Worm (Caenorhabditis elegans): ENCODE results near the gene srm-3.

Gene srm-3

ce11 chrIV:9659999-9660398, 11.2 kb downstream of the srm-3 start:
- TF ChIP-seq tra-4 (tag; optimal IDR thresholded peaks at IDR 0.05) (no peak), F13C5.2 (tag; optimal IDR thresholded peaks at IDR 0.05) (no peak), aly-1 (tag; optimal IDR thresholded peaks at IDR 0.05) (no peak)

DNA sequence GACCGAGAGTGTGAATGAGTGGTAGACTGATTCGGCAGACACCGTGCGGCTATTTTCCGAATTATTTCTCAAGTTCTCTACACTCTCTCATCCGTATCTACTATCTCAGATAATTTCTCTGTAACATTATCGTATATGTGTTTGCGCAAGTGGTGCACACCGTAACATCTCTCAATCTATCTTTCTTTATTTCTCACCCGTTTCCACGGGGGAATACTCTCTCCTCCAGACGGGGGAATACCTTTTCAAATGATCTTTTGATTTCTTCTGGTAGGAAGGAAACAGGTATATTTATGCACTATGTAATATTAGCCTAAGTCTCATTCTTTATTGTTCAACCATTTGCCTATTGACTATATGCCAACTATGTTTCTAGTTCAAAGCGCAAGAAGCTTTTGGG, 18.3 kb downstream of the srm-3 start:
- TF ChIP-seq tbx-11 (GFP tag; IDR thresholded peaks at IDR 0.05), result no peak
- no peak for TF ChIP-seq scrt-1 (GFP tag; IDR thresholded peaks at IDR 0.05)
- no peak for TF ChIP-seq tra-4 (tag; optimal IDR thresholded peaks at IDR 0.05)
- TF ChIP-seq hnd-1 (tag; optimal IDR thresholded peaks at IDR 0.05), result no peak
- no peak for TF ChIP-seq F13C5.2 (tag; optimal IDR thresholded peaks at IDR 0.05)
- TF ChIP-seq hmbx-1 (tag; optimal IDR thresholded peaks at IDR 0.05), result no peak
- TF ChIP-seq aly-1 (tag; optimal IDR thresholded peaks at IDR 0.05), result no peak
- TF ChIP-seq ceh-13 (GFP tag; optimal IDR thresholded peaks at IDR 0.05), result no peak
- no peak for TF ChIP-seq sea-1 (GFP tag; conservative IDR thresholded peaks at IDR 0.05)
- no peak for TF ChIP-seq ets-7 (tag; optimal IDR thresholded peaks at IDR 0.05)
- no peak for TF ChIP-seq ceh-36 (tag; optimal IDR thresholded peaks at IDR 0.05)
- TF ChIP-seq flt-1 (GFP tag; IDR thresholded peaks at IDR 0.05), result no peak
- no peak for TF ChIP-seq tbx-37 (GFP tag; conservative IDR thresholded peaks at IDR 0.05)
- no peak for TF ChIP-seq pes-1 (GFP tag; IDR thresholded peaks at IDR 0.05)
- TF ChIP-seq ama-1 (optimal IDR thresholded peaks at IDR 0.05), result no peak
- TF ChIP-seq B0310.2 (tag; optimal IDR thresholded peaks at IDR 0.05), result no peak
- TF ChIP-seq hmg-4 (GFP tag; optimal IDR thresholded peaks at IDR 0.05), result no peak

DNA sequence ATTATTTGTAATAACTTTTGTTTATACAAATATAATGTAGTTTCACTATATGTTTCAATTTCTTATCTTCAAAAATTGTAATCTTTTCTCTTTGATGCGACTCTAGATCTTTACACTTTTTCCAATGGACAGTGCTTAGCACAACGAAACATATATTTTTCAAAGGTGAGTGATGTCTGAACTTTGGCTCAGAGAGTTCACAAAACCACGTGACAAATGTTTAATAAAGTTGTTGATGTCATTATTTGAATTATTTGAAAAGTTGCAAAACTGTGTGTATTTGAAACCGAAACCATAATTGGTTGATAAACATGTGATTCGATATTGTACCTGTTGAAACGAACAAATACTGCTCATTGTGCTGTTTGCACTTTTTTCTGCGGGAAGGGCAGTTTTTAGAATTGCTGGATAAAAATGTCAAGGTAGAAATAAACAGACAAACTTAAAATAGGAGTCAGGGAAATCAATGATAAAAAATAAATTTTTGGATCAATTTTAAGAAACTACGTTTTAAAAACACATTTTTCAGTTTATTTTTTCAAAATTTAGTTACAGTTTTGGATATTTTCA, 19.4 kb downstream of the srm-3 start:
- TF ChIP-seq F13C5.2 (tag; optimal IDR thresholded peaks at IDR 0.05) (no peak), ceh-13 (GFP tag; optimal IDR thresholded peaks at IDR 0.05) (no peak), hnd-1 (tag; optimal IDR thresholded peaks at IDR 0.05) (no peak), ceh-36 (tag; optimal IDR thresholded peaks at IDR 0.05) (no peak), ama-1 (optimal IDR thresholded peaks at IDR 0.05) (no peak), scrt-1 (GFP tag; IDR thresholded peaks at IDR 0.05) (no peak), flt-1 (GFP tag; IDR thresholded peaks at IDR 0.05) (no peak), tbx-11 (GFP tag; IDR thresholded peaks at IDR 0.05) (no peak), aly-1 (tag; optimal IDR thresholded peaks at IDR 0.05) (no peak), sea-1 (GFP tag; conservative IDR thresholded peaks at IDR 0.05) (no peak), tbx-37 (GFP tag; conservative IDR thresholded peaks at IDR 0.05) (no peak), hmg-4 (GFP tag; optimal IDR thresholded peaks at IDR 0.05) (no peak), tra-4 (tag; optimal IDR thresholded peaks at IDR 0.05) (no peak), pes-1 (GFP tag; IDR thresholded peaks at IDR 0.05) (no peak), ets-7 (tag; optimal IDR thresholded peaks at IDR 0.05) (no peak), B0310.2 (tag; optimal IDR thresholded peaks at IDR 0.05) (no peak)

- TF ChIP-seq scrt-1 (GFP tag; IDR thresholded peaks at IDR 0.05) (no peak), tbx-11 (GFP tag; IDR thresholded peaks at IDR 0.05) (no peak), pes-1 (GFP tag; IDR thresholded peaks at IDR 0.05) (no peak), flt-1 (GFP tag; IDR thresholded peaks at IDR 0.05) (no peak), ets-7 (tag; optimal IDR thresholded peaks at IDR 0.05) (no peak), aly-1 (tag; optimal IDR thresholded peaks at IDR 0.05) (no peak)
These were observed 21.2 kb downstream of the srm-3 start for ce11 chrIV:9669969-9670368.

ce11 chrIV:9671001-9671652, 22.3 kb downstream of the srm-3 start:
- TF ChIP-seq pes-1 (GFP tag; IDR thresholded peaks at IDR 0.05), result no peak
- TF ChIP-seq ceh-13 (GFP tag; optimal IDR thresholded peaks at IDR 0.05), result no peak
- no peak for TF ChIP-seq ceh-36 (tag; optimal IDR thresholded peaks at IDR 0.05)
- TF ChIP-seq hmg-4 (GFP tag; optimal IDR thresholded peaks at IDR 0.05), result no peak
- TF ChIP-seq flt-1 (GFP tag; IDR thresholded peaks at IDR 0.05), result no peak
- no peak for TF ChIP-seq tra-4 (tag; optimal IDR thresholded peaks at IDR 0.05)
- TF ChIP-seq hmbx-1 (tag; optimal IDR thresholded peaks at IDR 0.05), result no peak
- TF ChIP-seq hnd-1 (tag; optimal IDR thresholded peaks at IDR 0.05), result no peak
- TF ChIP-seq aly-1 (tag; optimal IDR thresholded peaks at IDR 0.05), result no peak
- no peak for TF ChIP-seq F13C5.2 (tag; optimal IDR thresholded peaks at IDR 0.05)
- no peak for TF ChIP-seq tbx-11 (GFP tag; IDR thresholded peaks at IDR 0.05)
- no peak for TF ChIP-seq ets-7 (tag; optimal IDR thresholded peaks at IDR 0.05)
- TF ChIP-seq tbx-37 (GFP tag; conservative IDR thresholded peaks at IDR 0.05), result no peak
- TF ChIP-seq B0310.2 (tag; optimal IDR thresholded peaks at IDR 0.05), result no peak
- no peak for TF ChIP-seq ama-1 (optimal IDR thresholded peaks at IDR 0.05)
- no peak for TF ChIP-seq sea-1 (GFP tag; conservative IDR thresholded peaks at IDR 0.05)
- no peak for TF ChIP-seq scrt-1 (GFP tag; IDR thresholded peaks at IDR 0.05)

DNA sequence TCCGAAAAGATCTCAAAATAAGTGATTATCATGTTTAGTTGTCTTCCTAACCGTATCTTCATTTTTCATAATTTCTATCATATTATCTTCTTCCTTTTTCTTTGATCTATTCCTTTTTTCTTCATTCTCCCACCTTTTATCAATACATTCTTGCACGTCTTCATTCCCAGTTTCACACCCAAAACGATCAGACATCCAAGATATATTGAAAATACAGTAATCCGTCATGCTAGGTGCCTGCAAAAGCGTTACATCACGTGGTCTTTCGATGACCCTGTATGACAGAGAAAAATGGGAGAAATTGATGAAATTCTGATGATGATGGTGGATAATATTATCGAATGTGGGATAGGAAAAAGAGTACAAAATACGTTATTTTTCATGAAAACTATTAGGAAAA, 23.7 kb downstream of the srm-3 start:
- no peak for TF ChIP-seq aly-1 (tag; optimal IDR thresholded peaks at IDR 0.05)
- TF ChIP-seq ama-1 (optimal IDR thresholded peaks at IDR 0.05), result no peak
- TF ChIP-seq scrt-1 (GFP tag; IDR thresholded peaks at IDR 0.05), result no peak
- TF ChIP-seq sea-1 (GFP tag; conservative IDR thresholded peaks at IDR 0.05), result no peak
- no peak for TF ChIP-seq flt-1 (GFP tag; IDR thresholded peaks at IDR 0.05)
- no peak for TF ChIP-seq B0310.2 (tag; optimal IDR thresholded peaks at IDR 0.05)
- no peak for TF ChIP-seq tra-4 (tag; optimal IDR thresholded peaks at IDR 0.05)
- no peak for TF ChIP-seq tbx-37 (GFP tag; conservative IDR thresholded peaks at IDR 0.05)
- no peak for TF ChIP-seq tbx-11 (GFP tag; IDR thresholded peaks at IDR 0.05)
- TF ChIP-seq ceh-36 (tag; optimal IDR thresholded peaks at IDR 0.05), result no peak
- no peak for TF ChIP-seq F13C5.2 (tag; optimal IDR thresholded peaks at IDR 0.05)
- TF ChIP-seq hnd-1 (tag; optimal IDR thresholded peaks at IDR 0.05), result no peak
- no peak for TF ChIP-seq ceh-13 (GFP tag; optimal IDR thresholded peaks at IDR 0.05)

- TF ChIP-seq sea-1 (GFP tag; conservative IDR thresholded peaks at IDR 0.05) (no peak), tbx-11 (GFP tag; IDR thresholded peaks at IDR 0.05) (no peak), ceh-36 (tag; optimal IDR thresholded peaks at IDR 0.05) (no peak), pes-1 (GFP tag; IDR thresholded peaks at IDR 0.05) (no peak), ama-1 (optimal IDR thresholded peaks at IDR 0.05) (no peak), hnd-1 (tag; optimal IDR thresholded peaks at IDR 0.05) (no peak), tbx-37 (GFP tag; conservative IDR thresholded peaks at IDR 0.05) (no peak), B0310.2 (tag; optimal IDR thresholded peaks at IDR 0.05) (no peak), scrt-1 (GFP tag; IDR thresholded peaks at IDR 0.05) (no peak), hmg-4 (GFP tag; optimal IDR thresholded peaks at IDR 0.05) (no peak), ceh-13 (GFP tag; optimal IDR thresholded peaks at IDR 0.05) (no peak), F13C5.2 (tag; optimal IDR thresholded peaks at IDR 0.05) (no peak), tra-4 (tag; optimal IDR thresholded peaks at IDR 0.05) (no peak), ets-7 (tag; optimal IDR thresholded peaks at IDR 0.05) (no peak)
These were observed 24.4 kb downstream of the srm-3 start for ce11 chrIV:9673206-9673605.
